Fruit fly (Drosophila melanogaster): ENCODE data around the gene CG9813.

CG9813 gene

DNA sequence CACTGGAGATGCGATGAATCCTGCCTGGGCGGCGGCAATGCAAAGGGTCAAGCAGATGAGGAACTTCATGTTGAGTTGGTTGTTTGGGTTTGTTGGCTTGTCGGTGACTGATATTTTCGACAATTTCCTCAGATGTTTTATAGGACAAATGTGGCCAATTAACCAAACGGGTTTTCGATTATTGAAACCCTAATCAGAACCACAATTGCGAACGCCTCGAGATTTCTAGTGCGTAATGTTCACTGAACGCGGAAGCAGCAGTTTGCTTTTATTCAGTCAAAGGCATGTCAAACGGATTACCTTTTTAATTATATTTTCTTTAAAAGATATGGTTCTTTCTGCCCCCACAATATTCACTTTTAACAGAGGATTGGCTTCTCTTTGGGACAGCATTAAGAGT is 17.5 kb upstream of the CG9813 start, which contains the start of gene CG14374:
CG14374 (minus strand) TSS at position 101 of the 400 bp plus-strand sequence.
- no peak for TF ChIP-seq CTCF (optimal IDR thresholded peaks at IDR 0.05)
- TF ChIP-seq CG8478 (optimal IDR thresholded peaks at IDR 0.05) = no peak

- TF ChIP-seq CTCF (optimal IDR thresholded peaks at IDR 0.05) (no peak), CG8478 (optimal IDR thresholded peaks at IDR 0.05) (no peak)
Measured at dm6 chr3R:13395133-13395532, 15.6 kb upstream of the CG9813 start, which contains the start of gene CCHa2. TSS of gene CCHa2 (minus strand) at chr3R:13395197.

dm6 chr3R:13393009-13393408 is 13.4 kb upstream of the CG9813 start:
- no peak for TF ChIP-seq CTCF (optimal IDR thresholded peaks at IDR 0.05)
- no peak for TF ChIP-seq CG8478 (optimal IDR thresholded peaks at IDR 0.05)

DNA sequence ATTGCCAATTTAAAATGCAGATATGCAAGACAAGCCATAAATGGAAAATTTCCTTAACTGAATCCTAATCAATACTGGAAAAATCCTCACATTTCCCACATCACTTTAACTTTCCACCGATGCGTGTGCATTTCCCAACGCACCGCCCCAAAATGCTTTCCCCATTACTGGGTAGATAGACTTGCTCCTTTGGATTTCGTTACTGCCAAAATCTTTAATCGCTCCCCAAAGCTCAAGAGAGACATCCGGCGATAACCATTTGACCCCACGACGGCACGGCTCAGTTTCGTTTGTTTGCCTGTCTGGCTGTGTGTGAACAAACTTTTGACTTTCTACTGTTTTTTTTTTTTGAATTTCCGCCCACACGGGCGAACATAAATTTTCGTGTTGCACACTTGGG is 10.9 kb upstream of the CG9813 start:
- no peak for TF ChIP-seq CTCF (optimal IDR thresholded peaks at IDR 0.05)
- no peak for TF ChIP-seq CG8478 (optimal IDR thresholded peaks at IDR 0.05)

dm6 chr3R:13388160-13388870 is 8.7 kb upstream of the CG9813 start, which contains the start of gene CG9799:
TSS of gene CG9799 (minus strand) at chr3R:13388709.
- TF ChIP-seq CTCF (optimal IDR thresholded peaks at IDR 0.05) (no peak), CG8478 (optimal IDR thresholded peaks at IDR 0.05) (no peak)

dm6 chr3R:13385105-13385504 is 5.5 kb upstream of the CG9813 start:
- TF ChIP-seq CG8478 (optimal IDR thresholded peaks at IDR 0.05) = no peak
- TF ChIP-seq CTCF (optimal IDR thresholded peaks at IDR 0.05) = no peak

DNA sequence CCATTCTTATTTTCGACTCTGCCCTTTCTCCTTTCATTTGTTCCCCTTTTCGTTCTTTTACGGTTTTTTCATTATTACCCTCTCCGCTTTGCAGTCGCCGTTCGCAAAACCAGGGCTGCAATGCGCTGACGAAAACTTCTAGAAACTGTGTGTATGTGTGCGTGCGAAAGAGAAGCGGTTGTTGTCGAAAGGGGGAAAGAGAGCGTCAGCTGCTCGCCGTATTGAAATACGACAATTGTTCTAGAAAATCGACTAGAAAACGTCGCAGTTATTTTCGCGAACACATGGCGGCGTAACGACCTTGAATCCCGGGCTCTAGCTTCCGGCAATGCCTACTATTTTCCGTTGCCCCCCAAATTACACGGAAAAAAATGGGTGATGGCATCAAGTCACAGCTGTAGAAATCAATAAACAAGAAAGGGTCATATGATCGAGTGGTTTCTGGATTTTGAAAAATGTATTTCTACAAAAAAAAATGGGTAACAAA is 3.1 kb upstream of the CG9813 start:
- TF ChIP-seq CG8478 (optimal IDR thresholded peaks at IDR 0.05) (no peak), CTCF (optimal IDR thresholded peaks at IDR 0.05) (no peak)

- TF ChIP-seq CTCF (optimal IDR thresholded peaks at IDR 0.05) = no peak
- no peak for TF ChIP-seq CG8478 (optimal IDR thresholded peaks at IDR 0.05)
Measured at dm6 chr3R:13381744-13382435, 2.3 kb upstream of the CG9813 start, which contains the start of the genes mRpS21 and Droj2. TSS of gene mRpS21 (minus strand) at chr3R:13381809. TSS of gene Droj2 (plus strand) at chr3R:13382106.

- TF ChIP-seq CTCF (optimal IDR thresholded peaks at IDR 0.05) (no peak), CG8478 (optimal IDR thresholded peaks at IDR 0.05) (no peak)
Measured at dm6 chr3R:13374913-13375312, 4.7 kb downstream of the CG9813 start.

DNA sequence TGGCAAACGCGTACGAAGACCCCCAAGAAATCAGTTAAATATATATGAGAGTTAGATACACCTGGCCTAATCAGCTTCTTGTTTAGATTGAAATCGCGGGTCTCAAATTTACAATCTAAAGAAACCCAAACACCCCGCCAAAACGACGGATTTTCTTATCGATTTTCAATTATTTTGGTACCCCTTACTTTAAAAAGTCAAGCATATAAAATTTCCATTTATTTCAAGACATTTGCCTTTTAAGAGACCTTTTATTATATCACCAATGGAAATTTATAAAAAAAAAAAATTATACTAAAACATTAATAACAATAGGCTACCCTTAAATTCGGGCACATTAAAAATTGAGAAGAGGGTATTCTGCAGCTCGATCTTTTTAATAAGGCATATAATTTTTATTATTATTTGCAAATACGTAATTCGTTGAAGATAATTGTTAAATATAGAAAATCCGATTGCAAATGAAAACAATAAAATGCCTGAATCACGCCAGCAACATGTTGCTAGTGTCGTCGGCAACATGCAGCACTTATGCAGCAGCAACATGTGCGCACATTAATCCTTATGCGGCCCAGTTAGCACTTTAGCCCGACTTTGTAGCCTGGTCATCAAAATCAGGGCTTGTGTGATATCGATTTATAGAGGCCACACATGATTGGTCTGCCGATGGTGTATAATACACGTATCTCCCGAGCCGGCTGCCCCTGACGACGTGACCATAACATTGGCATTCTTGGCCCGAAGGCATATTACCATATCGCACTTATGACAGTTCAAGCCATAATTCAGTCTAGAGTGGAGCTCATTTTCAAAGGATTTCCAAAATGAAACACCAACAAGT is 7.5 kb downstream of the CG9813 start, which contains the start of the genes Lip3 and CG34309:
Lip3 (minus strand) TSS at position 65 of the 841 bp plus-strand sequence.
CG34309 (plus strand) TSS at position 791 of the 841 bp plus-strand sequence.
- TF ChIP-seq CTCF (optimal IDR thresholded peaks at IDR 0.05) = no peak
- no peak for TF ChIP-seq CG8478 (optimal IDR thresholded peaks at IDR 0.05)

- TF ChIP-seq CTCF (optimal IDR thresholded peaks at IDR 0.05) (no peak), CG8478 (optimal IDR thresholded peaks at IDR 0.05) (no peak)
Measured at dm6 chr3R:13369348-13369747, 10.2 kb downstream of the CG9813 start, which contains the start of gene CheA87a. TSS of gene CheA87a (plus strand) at chr3R:13369648.

- TF ChIP-seq CTCF (optimal IDR thresholded peaks at IDR 0.05) = no peak
Measured at dm6 chr3R:13366561-13367518, 12.7 kb downstream of the CG9813 start, which contains the start of gene Elp6. TSS of gene Elp6 (minus strand) at chr3R:13366910.

DNA sequence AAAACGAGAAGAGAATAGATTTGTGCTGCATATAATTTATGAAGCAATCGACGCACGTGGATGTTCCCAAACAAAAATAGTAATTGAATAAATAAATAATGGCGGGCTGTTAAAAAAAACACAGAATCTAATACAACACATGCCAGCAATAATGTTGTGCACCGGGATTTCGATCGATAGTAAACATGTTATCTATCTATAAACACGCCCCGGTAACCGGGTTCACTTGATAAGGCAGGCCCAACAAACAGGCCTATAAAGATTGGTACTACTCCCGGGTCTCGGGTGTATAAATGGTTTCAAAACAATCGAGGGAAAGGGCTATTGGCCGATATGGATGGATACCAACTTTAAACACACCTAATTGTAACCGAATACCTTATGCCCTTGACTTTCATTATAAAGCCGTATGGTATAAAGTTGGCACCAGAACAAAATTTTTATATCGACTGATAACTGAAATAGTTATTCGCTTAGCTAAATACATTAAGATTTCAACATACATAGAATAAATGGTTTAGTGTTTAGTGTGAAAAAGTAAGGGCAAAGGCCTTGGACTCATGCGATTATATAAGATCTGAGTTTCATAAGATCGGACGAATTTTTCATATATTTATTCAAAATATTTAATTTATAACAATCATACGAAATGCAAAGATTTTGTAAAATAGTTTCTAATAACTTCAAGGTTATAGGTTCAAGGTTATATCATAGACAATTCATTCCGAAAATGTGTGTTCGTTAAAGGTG is 13.7 kb downstream of the CG9813 start:
- TF ChIP-seq CG8478 (optimal IDR thresholded peaks at IDR 0.05) = no peak
- no peak for TF ChIP-seq CTCF (optimal IDR thresholded peaks at IDR 0.05)

All from S2 (cell line).